Fruit fly (Drosophila melanogaster) whole organism, adult: Measurements from ENCODE around the gene CG14036.

Experiments used
- CG11617 ChIP-seq: fragments of 200-800 bp; sonication (Bioruptor generic); optimal IDR thresholded peaks from 2 replicates; lab custom pipeline; 2017; ENCODE audit warnings: mild to moderate bottlenecking, missing biosample characterization, missing genetic modification reagents, missing genetic modification characterization
- CG14711 ChIP-seq: fragments of 200-800 bp; sonication (Bioruptor generic); optimal IDR thresholded peaks from 2 replicates; lab custom pipeline; 2018; ENCODE audit warnings: missing biosample characterization, mild to moderate bottlenecking, missing genetic modification characterization, moderate library complexity
- CG33017 ChIP-seq: fragments of 200-800 bp; sonication (Bioruptor generic); optimal IDR thresholded peaks from 2 replicates; lab custom pipeline; 2018; ENCODE audit warnings: missing biosample characterization, mild to moderate bottlenecking, missing genetic modification characterization, moderate library complexity
- Mnt ChIP-seq: fragments of 200-800 bp; sonication (Bioruptor generic); optimal IDR thresholded peaks from 2 replicates; lab custom pipeline; 2016; ENCODE audit warnings: missing biosample characterization, mild to moderate bottlenecking, missing genetic modification characterization

dm6 chr2L:5029809-5030108 lies 25.1 kb downstream of the CG14036 start:
- TF ChIP-seq CG11617 (GFP tag; lab: Kevin White, UChicago) (no peak), CG33017 (tag; lab: Kevin White, UChicago) (no peak), CG14711 (tag; lab: Kevin White, UChicago) (no peak), Mnt (GFP tag; lab: Kevin White, UChicago) (no peak)
